Worm (Caenorhabditis elegans) whole organism, L4/young adult: ENCODE results near the gene srbc-38.

Source experiments
- W03F9.2 ChIP-seq: fragments of 150-350 bp; optimal IDR thresholded peaks from 2 replicates; lab custom pipeline; 2014; ENCODE audit warnings: missing biosample characterization, missing genetic modification characterization
- dao-5 ChIP-seq: sonication (generic microtip); optimal IDR thresholded peaks from 2 replicates; lab custom pipeline; 2016; ENCODE audit warnings: missing genotype, missing genetic modification characterization, moderate library complexity, missing compliant biosample characterization
- him-1 ChIP-seq: sonication (generic microtip); optimal IDR thresholded peaks from 2 replicates; lab custom pipeline; 2016; ENCODE audit warnings: missing genotype, missing genetic modification reagents, missing genetic modification characterization, missing compliant biosample characterization

ce11 chrV:692720-693422 is 14.1 kb upstream of the srbc-38 start, which contains the start of gene srx-4:
- TF ChIP-seq dao-5 (tag; lab: Kevin White, UChicago), result no peak
- TF ChIP-seq him-1 (tag; lab: Kevin White, UChicago), result no peak
- no peak for TF ChIP-seq W03F9.2 (tag; lab: Kevin White, UChicago)
